Worm (Caenorhabditis elegans) whole organism, L4 larva: Measurements from ENCODE around the gene mtm-6.

Experiments used
- R02D3.7 ChIP-seq: fragments of 150-350 bp; sonication (generic microtip); optimal IDR thresholded peaks from 3 replicates; lab custom pipeline; 2014; ENCODE audit warnings: missing biosample characterization, missing genetic modification characterization
- ama-1 ChIP-seq: fragments of 150-350 bp; optimal IDR thresholded peaks from 2 replicates; lab custom pipeline; 2014; ENCODE audit warnings: inconsistent platforms, mixed read lengths
- ces-1 ChIP-seq: fragments of 150-350 bp; sonication (generic microtip); optimal IDR thresholded peaks from 4 replicates; lab custom pipeline; 2014; ENCODE audit warnings: missing biosample characterization, missing genetic modification reagents, missing genetic modification characterization
- mes-2 ChIP-seq: sonication (generic microtip); optimal IDR thresholded peaks from 2 replicates; lab custom pipeline; 2016; ENCODE audit warnings: missing genotype, mild to moderate bottlenecking, missing genetic modification characterization, missing compliant biosample characterization; ENCODE audit not compliant: poor library complexity, severe bottlenecking
- sdz-12 ChIP-seq: fragments of 200-800 bp; sonication (Bioruptor generic); optimal IDR thresholded peaks from 2 replicates; lab custom pipeline; 2018; ENCODE audit warnings: mild to moderate bottlenecking, missing genetic modification characterization, missing compliant biosample characterization
- unc-39 ChIP-seq: sonication (generic microtip); optimal IDR thresholded peaks from 2 replicates; lab custom pipeline; 2017; ENCODE audit warnings: missing biosample characterization, missing genetic modification characterization
- unc-62 ChIP-seq, 3 experiments: fragments of 150-350 bp in 1 of 3; sonication (generic microtip); optimal IDR thresholded peaks in 2 of 3; peaks in 1 of 3; 1 replicate in 1 of 3; 2 replicates in 2 of 3; lab custom pipeline; 2014 to 2017; ENCODE audit warnings: missing biosample characterization in 3 of 3, missing genetic modification characterization in 3 of 3, missing genetic modification reagents in 3 of 3, missing genotype in 1 of 3

- TF ChIP-seq unc-62 (GFP tag; optimal IDR thresholded peaks at IDR 0.05 in 1 of 2; lab: Kevin White, UChicago) (no peak), unc-62 (tag; optimal IDR thresholded peaks at IDR 0.05; lab: Kevin White, UChicago) (no peak), unc-39 (no peak), ces-1 (GFP tag; lab: Kevin White, UChicago) (no peak), mes-2 (tag; lab: Kevin White, UChicago) (no peak), R02D3.7 (tag; lab: Kevin White, UChicago) (no peak), ama-1 (lab: Kevin White, UChicago) (no peak), sdz-12 (GFP tag; lab: Kevin White, UChicago) (no peak)
Measured at ce11 chrIII:13343117-13343516, 3.8 kb upstream of the mtm-6 start, which contains the start of gene ife-1.
